Worm (Caenorhabditis elegans): Measurements from ENCODE around the gene nhr-128.
"Not testable (repeated sequence)": the region's sequence is repeated elsewhere in the genome, so short reads cannot be mapped to it uniquely, and the experiment has no call there.

DNA sequence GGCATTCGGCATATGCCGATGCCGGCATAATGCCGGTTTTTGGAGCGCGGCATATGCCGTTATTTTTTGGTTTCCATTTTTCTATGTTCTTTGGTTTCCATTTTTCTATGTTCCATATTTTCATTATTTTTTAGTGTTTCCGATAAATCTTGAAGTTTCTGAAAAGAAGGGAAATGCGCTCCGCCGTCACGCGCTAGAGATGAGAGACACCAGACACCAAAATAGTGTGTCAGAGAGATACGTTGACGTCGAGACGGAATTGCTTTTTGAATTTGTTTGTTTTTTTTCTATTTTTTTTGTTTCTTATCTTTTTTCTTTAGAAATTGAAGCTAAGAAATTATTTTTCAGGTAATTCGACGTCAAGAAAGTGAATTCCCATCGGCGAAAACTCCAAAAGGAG lies 33.3 kb downstream of the nhr-128 start, which contains the start of gene F41B5.1:
- TF ChIP-seq sem-2 (GFP tag; optimal IDR thresholded peaks at IDR 0.05); ztf-11 (tag; optimal IDR thresholded peaks at IDR 0.05); nhr-28 (tag; optimal IDR thresholded peaks at IDR 0.05); unc-62 (GFP tag; optimal IDR thresholded peaks at IDR 0.05); ces-1 (GFP tag; optimal IDR thresholded peaks at IDR 0.05): not testable (repeated sequence)

All from whole organism, mixed stage, embryonic.